Worm (Caenorhabditis elegans): Measurements from ENCODE around the gene plc-4.

DNA sequence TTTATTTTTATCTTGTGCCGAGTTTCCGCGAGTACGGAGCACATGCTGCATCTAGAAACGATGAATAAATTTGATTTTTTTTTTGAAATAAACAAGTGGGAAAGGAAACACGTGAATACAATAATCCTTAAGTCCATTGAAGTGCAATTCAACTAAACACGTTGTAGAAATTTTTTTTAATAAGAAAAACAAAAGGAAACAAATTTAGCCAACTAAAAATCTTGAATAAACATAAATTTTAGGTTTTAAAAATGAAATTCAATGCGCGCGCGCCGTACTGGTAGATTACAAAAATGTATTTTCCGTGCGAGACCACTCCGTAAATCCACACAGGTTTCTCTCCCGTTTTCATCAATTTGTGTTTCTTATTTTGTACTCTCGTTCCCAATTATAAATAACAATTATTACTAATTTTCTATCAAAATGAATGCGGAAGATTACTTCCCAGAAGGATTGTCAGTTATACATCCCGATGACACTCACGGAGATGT lies 39.3 kb downstream of the plc-4 start, which contains the start of the genes plk-3 and F55G1.6:
- TF ChIP-seq ces-1 (GFP tag; optimal IDR thresholded peaks at IDR 0.05): no peak
- TF ChIP-seq nhr-77 (tag; optimal IDR thresholded peaks at IDR 0.05): no peak
- TF ChIP-seq ztf-11 (tag; optimal IDR thresholded peaks at IDR 0.05): no peak
- TF ChIP-seq snpc-4 (tag; optimal IDR thresholded peaks at IDR 0.05): no peak
- TF ChIP-seq fkh-4 (tag; optimal IDR thresholded peaks at IDR 0.05; ENCODE audit: borderline replicate concordance): no peak
- TF ChIP-seq nhr-76 (tag; optimal IDR thresholded peaks at IDR 0.05): no peak
- no peak for TF ChIP-seq lin-39 (tag; optimal IDR thresholded peaks at IDR 0.05)
- TF ChIP-seq nhr-85 (tag): no peak
- no peak for TF ChIP-seq nhr-28 (tag; optimal IDR thresholded peaks at IDR 0.05)

Measured in whole organism, L1 larva.